Fruit fly (Drosophila melanogaster) whole organism, embryonic: ENCODE data around the gene Or88a.

Experiments used
- Blimp-1 ChIP-seq: fragments of 200-800 bp; sonication (Bioruptor generic); optimal IDR thresholded peaks from 3 replicates; lab custom pipeline; 2018; ENCODE audit warnings: missing biosample characterization, missing genetic modification characterization, mild to moderate bottlenecking, moderate library complexity, missing genetic modification reagents
- CG10147 ChIP-seq: fragments of 200-800 bp; sonication (Bioruptor generic); optimal IDR thresholded peaks from 2 replicates; lab custom pipeline; 2019; ENCODE audit warnings: missing biosample characterization, mild to moderate bottlenecking, missing genetic modification characterization, moderate library complexity
- CG10274 ChIP-seq: fragments of 200-800 bp; sonication (Bioruptor generic); optimal IDR thresholded peaks from 3 replicates; lab custom pipeline; 2017; ENCODE audit warnings: missing biosample characterization, mild to moderate bottlenecking, missing genetic modification characterization
- CG11456 ChIP-seq: fragments of 200-800 bp; sonication (Bioruptor generic); IDR thresholded peaks from 3 replicates; pipeline ENCODE4 v1.3.6; 2022; ENCODE audit warnings: missing biosample characterization, missing genetic modification characterization
- CG11723 ChIP-seq: fragments of 200-800 bp; sonication (Bioruptor generic); optimal IDR thresholded peaks from 2 replicates; lab custom pipeline; 2017; ENCODE audit warnings: missing biosample characterization, mild to moderate bottlenecking, missing genetic modification characterization
- CG12071 ChIP-seq: fragments of 200-800 bp; sonication (Bioruptor generic); optimal IDR thresholded peaks from 3 replicates; lab custom pipeline; 2018; ENCODE audit warnings: missing biosample characterization, mild to moderate bottlenecking, missing genetic modification characterization
- CG12236 ChIP-seq: fragments of 200-800 bp; sonication (Bioruptor generic); optimal IDR thresholded peaks from 2 replicates; lab custom pipeline; 2016; ENCODE audit warnings: missing biosample characterization, missing genetic modification characterization
- CG12769 ChIP-seq: fragments of 200-800 bp; sonication (Bioruptor generic); optimal IDR thresholded peaks from 2 replicates; lab custom pipeline; 2019; ENCODE audit warnings: missing biosample characterization, mild to moderate bottlenecking, missing genetic modification characterization, moderate library complexity
- CG13624 ChIP-seq: fragments of 200-800 bp; sonication (Bioruptor generic); optimal IDR thresholded peaks from 2 replicates; lab custom pipeline; 2016; ENCODE audit warnings: missing biosample characterization, missing genetic modification characterization
- CG13894 ChIP-seq: fragments of 200-800 bp; sonication (Bioruptor generic); optimal IDR thresholded peaks from 3 replicates; lab custom pipeline; 2018; ENCODE audit warnings: missing biosample characterization, mild to moderate bottlenecking, missing genetic modification characterization, moderate library complexity
- CG15514 ChIP-seq: fragments of 200-800 bp; sonication (Bioruptor generic); optimal IDR thresholded peaks from 3 replicates; lab custom pipeline; 2017; ENCODE audit warnings: missing biosample characterization, missing genetic modification characterization, mild to moderate bottlenecking, moderate library complexity, missing genetic modification reagents
- CG15601 ChIP-seq: fragments of 200-800 bp; sonication (Bioruptor generic); optimal IDR thresholded peaks from 3 replicates; lab custom pipeline; 2019; ENCODE audit warnings: missing biosample characterization, mild to moderate bottlenecking, missing genetic modification characterization, moderate library complexity
- CG1603 ChIP-seq: fragments of 200-800 bp; sonication (Bioruptor generic); optimal IDR thresholded peaks from 2 replicates; lab custom pipeline; 2019; ENCODE audit warnings: missing biosample characterization, mild to moderate bottlenecking, missing genetic modification characterization, moderate library complexity
- CG2712 ChIP-seq: fragments of 200-800 bp; optimal IDR thresholded peaks from 3 replicates; lab custom pipeline; 2019; ENCODE audit warnings: missing biosample characterization, mild to moderate bottlenecking, missing genetic modification characterization, moderate library complexity
- CG3163 ChIP-seq: fragments of 200-800 bp; sonication (Bioruptor generic); optimal IDR thresholded peaks from 3 replicates; lab custom pipeline; 2016; ENCODE audit warnings: missing biosample characterization, missing genetic modification characterization
- CG4282 ChIP-seq: fragments of 200-800 bp; sonication (Bioruptor generic); optimal IDR thresholded peaks from 2 replicates; lab custom pipeline; 2016; ENCODE audit warnings: missing biosample characterization, missing genetic modification characterization
- CG4360 ChIP-seq: fragments of 200-800 bp; sonication (Bioruptor generic); IDR thresholded peaks from 2 replicates; pipeline ENCODE4 v1.3.6; 2022; ENCODE audit warnings: missing biosample characterization, missing genetic modification characterization
- CG5180 ChIP-seq: fragments of 200-800 bp; sonication (Bioruptor generic); optimal IDR thresholded peaks from 3 replicates; lab custom pipeline; 2017; ENCODE audit warnings: missing biosample characterization, missing genetic modification characterization, mild to moderate bottlenecking, moderate library complexity, missing genetic modification reagents
- CG5953 ChIP-seq: fragments of 200-800 bp; sonication (Bioruptor generic); IDR thresholded peaks from 2 replicates; pipeline ENCODE4 v1.3.6; 2022; ENCODE audit warnings: missing biosample characterization, missing genetic modification characterization
- CG8359 ChIP-seq: fragments of 200-800 bp; sonication (Bioruptor generic); optimal IDR thresholded peaks from 2 replicates; lab custom pipeline; 2017; ENCODE audit warnings: missing biosample characterization, mild to moderate bottlenecking, missing genetic modification characterization, borderline replicate concordance
- Dbx ChIP-seq: fragments of 200-800 bp; sonication (Bioruptor generic); IDR thresholded peaks from 3 replicates; pipeline ENCODE4 v1.3.6; 2022; ENCODE audit warnings: missing biosample characterization, missing genetic modification characterization
- HLH4C ChIP-seq: fragments of 200-800 bp; sonication (Bioruptor generic); IDR thresholded peaks from 3 replicates; pipeline ENCODE4 v1.3.6; 2022; ENCODE audit warnings: missing biosample characterization, missing genetic modification characterization; ENCODE audit not compliant: partially characterized antibody
- Med ChIP-seq: fragments of 200-800 bp; sonication (Bioruptor generic); peaks from one replicate; lab custom pipeline; 2016; ENCODE audit warnings: missing biosample characterization, missing genetic modification characterization, mild to moderate bottlenecking, inconsistent platforms, moderate library complexity
- Meics ChIP-seq: fragments of 200-800 bp; sonication (Bioruptor generic); optimal IDR thresholded peaks from 2 replicates; lab custom pipeline; 2017; ENCODE audit warnings: missing biosample characterization, mild to moderate bottlenecking, missing genetic modification characterization
- NfI ChIP-seq: fragments of 200-800 bp; sonication (Bioruptor generic); optimal IDR thresholded peaks from 3 replicates; lab custom pipeline; 2018; ENCODE audit warnings: missing biosample characterization, mild to moderate bottlenecking, missing genetic modification characterization, moderate library complexity
- Rfx ChIP-seq: fragments of 200-800 bp; sonication (Bioruptor generic); IDR thresholded peaks from 2 replicates; pipeline ENCODE4 v1.3.6; 2022; ENCODE audit warnings: missing biosample characterization, missing genetic modification characterization
- Ssrp ChIP-seq: fragments of 200-800 bp; sonication (Bioruptor generic); optimal IDR thresholded peaks from 2 replicates; lab custom pipeline; 2018; ENCODE audit warnings: missing biosample characterization, mild to moderate bottlenecking, missing genetic modification characterization, moderate library complexity
- abd-A ChIP-seq: fragments of 200-800 bp; sonication (Bioruptor generic); optimal IDR thresholded peaks from 3 replicates; lab custom pipeline; 2019; ENCODE audit warnings: missing biosample characterization, mild to moderate bottlenecking, missing genetic modification characterization, moderate library complexity
- ap ChIP-seq: fragments of 200-800 bp; sonication (Bioruptor generic); IDR thresholded peaks from 2 replicates; pipeline ENCODE4 v1.3.6; 2022; ENCODE audit warnings: missing biosample characterization, missing genetic modification characterization
- bcd ChIP-seq: fragments of 200-800 bp; sonication (Bioruptor generic); optimal IDR thresholded peaks from 2 replicates; lab custom pipeline; 2017; ENCODE audit warnings: missing biosample characterization, mild to moderate bottlenecking, missing genetic modification characterization
- caup ChIP-seq: fragments of 200-800 bp; sonication (Bioruptor generic); optimal IDR thresholded peaks from 3 replicates; lab custom pipeline; 2017; ENCODE audit warnings: missing biosample characterization, mild to moderate bottlenecking, missing genetic modification characterization, moderate library complexity; ENCODE audit not compliant: severe bottlenecking
- cg ChIP-seq: fragments of 200-800 bp; sonication (Bioruptor generic); optimal IDR thresholded peaks from 3 replicates; lab custom pipeline; 2019; ENCODE audit warnings: missing biosample characterization, mild to moderate bottlenecking, missing genetic modification characterization, moderate library complexity
- ci ChIP-seq: fragments of 200-800 bp; sonication (Bioruptor generic); IDR thresholded peaks from 3 replicates; pipeline ENCODE4 v1.3.6; 2022; ENCODE audit warnings: missing biosample characterization, missing genetic modification characterization
- cwo ChIP-seq: fragments of 200-800 bp; sonication (Bioruptor generic); optimal IDR thresholded peaks from 3 replicates; lab custom pipeline; 2017; ENCODE audit warnings: missing biosample characterization, missing genetic modification characterization, mild to moderate bottlenecking, moderate library complexity, missing genetic modification reagents
- eve ChIP-seq, 2 experiments: fragments of >200 bp; optimal IDR thresholded peaks; 2 replicates each; lab custom pipeline; 2017; ENCODE audit warnings: missing biosample characterization in 2 of 2, missing genetic modification characterization in 2 of 2
- exex ChIP-seq: fragments of 200-800 bp; sonication (Bioruptor generic); optimal IDR thresholded peaks from 4 replicates; lab custom pipeline; 2018; ENCODE audit warnings: missing biosample characterization, mild to moderate bottlenecking, missing genetic modification characterization, moderate library complexity
- gem ChIP-seq: fragments of 200-800 bp; sonication (Bioruptor generic); optimal IDR thresholded peaks from 2 replicates; lab custom pipeline; 2019; ENCODE audit warnings: missing biosample characterization, mild to moderate bottlenecking, missing genetic modification characterization, moderate library complexity
- grau ChIP-seq: fragments of 200-800 bp; optimal IDR thresholded peaks from 3 replicates; lab custom pipeline; 2019; ENCODE audit warnings: missing biosample characterization, mild to moderate bottlenecking, missing genetic modification characterization, moderate library complexity
- gsb ChIP-seq: fragments of 200-800 bp; sonication (Bioruptor generic); IDR thresholded peaks from 2 replicates; pipeline ENCODE4 v1.3.6; 2022; ENCODE audit warnings: missing biosample characterization, missing genetic modification characterization
- knrl ChIP-seq: fragments of 200-800 bp; sonication (Bioruptor generic); IDR thresholded peaks from 3 replicates; pipeline ENCODE4 v1.3.6; 2022; ENCODE audit warnings: missing biosample characterization, missing genetic modification characterization; ENCODE audit not compliant: partially characterized antibody
- sd ChIP-seq: fragments of 200-800 bp; sonication (Bioruptor generic); optimal IDR thresholded peaks from 3 replicates; lab custom pipeline; 2018; ENCODE audit warnings: missing biosample characterization, mild to moderate bottlenecking, missing genetic modification characterization, moderate library complexity
- zen ChIP-seq: fragments of 200-800 bp; sonication (Bioruptor generic); optimal IDR thresholded peaks from 3 replicates; lab custom pipeline; 2018; ENCODE audit warnings: missing biosample characterization, mild to moderate bottlenecking, missing genetic modification characterization, moderate library complexity
- zf30C ChIP-seq: fragments of 200-800 bp; sonication (Bioruptor generic); optimal IDR thresholded peaks from 3 replicates; lab custom pipeline; 2018; ENCODE audit warnings: missing biosample characterization, mild to moderate bottlenecking, missing genetic modification characterization

Or88a gene

dm6 chr3R:14061988-14062868 lies 47.0 kb upstream of the Or88a start (continued):
- TF ChIP-seq Ssrp (tag; lab: Kevin White, UChicago) (peak; percentile 23), Meics (peak; percentile 71), CG5180 (GFP tag; lab: Kevin White, UChicago) (peak; percentile 3), gem (tag; lab: Kevin White, UChicago) (peak; percentile 42), CG12236 (no peak), CG11723 (GFP tag; lab: Kevin White, UChicago) (peak; percentile 5), CG11456 (GFP tag; lab: Robert Waterston, UW) (no peak), HLH4C (no peak), CG8359 (GFP tag; lab: Kevin White, UChicago) (peak; percentile 18), CG10274 (peak; percentile 30), CG1603 (tag; lab: Kevin White, UChicago) (peak; percentile 21), CG10147 (peak; percentile 53), grau (tag; lab: Kevin White, UChicago) (peak; percentile 59), Med (GFP tag; lab: Kevin White, UChicago) (peak; percentile 89), CG2712 (tag; lab: Kevin White, UChicago) (peak; percentile 55), CG15514 (GFP tag; lab: Kevin White, UChicago) (peak; percentile 8)

- TF ChIP-seq CG4360 (no peak), eve (GFP tag; optimal IDR thresholded peaks at IDR 0.05; lab: Kevin White, UChicago) (peak in 1 of 2 experiments; percentile 15), caup (GFP tag; lab: Kevin White, UChicago) (no peak), CG13894 (tag; lab: Kevin White, UChicago) (peak; percentile 96), CG4282 (GFP tag; lab: Kevin White, UChicago) (no peak), gsb (GFP tag; lab: Robert Waterston, UW) (no peak), Dbx (GFP tag; lab: Robert Waterston, UW) (no peak), CG12769 (tag; lab: Kevin White, UChicago) (peak; percentile 70), CG15601 (tag; lab: Kevin White, UChicago) (no peak), ap (no peak), CG5953 (GFP tag; lab: Robert Waterston, UW) (no peak), CG13624 (GFP tag; lab: Kevin White, UChicago) (peak; percentile 44), sd (tag; lab: Kevin White, UChicago) (peak; percentile 77)
Measured at dm6 chr3R:14062869-14063543, 46.2 kb upstream of the Or88a start.

- TF ChIP-seq cg (GFP tag; lab: Kevin White, UChicago): peak; percentile 50
- 0 out of 3 replicates have a peak, but pooled peaks have one; percentile 19 for TF ChIP-seq ci (GFP tag; lab: Robert Waterston, UW)
- TF ChIP-seq knrl (GFP tag; lab: Robert Waterston, UW): no peak
- TF ChIP-seq cwo (GFP tag; lab: Kevin White, UChicago): peak; percentile 20
- TF ChIP-seq bcd (GFP tag; lab: Kevin White, UChicago): peak; percentile 2
- peak; percentile 23; the same call in 1 of the 2 replicates for TF ChIP-seq Rfx (GFP tag; lab: Robert Waterston, UW)
- peak; percentile 34 for TF ChIP-seq zen (tag; lab: Kevin White, UChicago)
- TF ChIP-seq abd-A (tag; lab: Kevin White, UChicago): peak; percentile 29
- peak; percentile 27 for TF ChIP-seq zf30C (GFP tag; lab: Kevin White, UChicago)
- peak; percentile 4 for TF ChIP-seq CG12071 (GFP tag; lab: Kevin White, UChicago)
- peak; percentile 58 for TF ChIP-seq exex
- peak; percentile 28 for TF ChIP-seq Blimp-1 (GFP tag; lab: Kevin White, UChicago)
- TF ChIP-seq NfI (GFP tag; lab: Kevin White, UChicago): no peak
- peak; percentile 75 for TF ChIP-seq CG3163 (GFP tag; lab: Kevin White, UChicago)
Measured at dm6 chr3R:14064158-14064969, 44.9 kb upstream of the Or88a start.
